Worm (Caenorhabditis elegans) whole organism, L1 larva: Measurements from ENCODE around the gene F07A11.5.

ENCODE experiments used
- C34B4.2 ChIP-seq: sonication (generic microtip); optimal IDR thresholded peaks from 2 replicates; lab custom pipeline; 2017; ENCODE audit warnings: mild to moderate bottlenecking, missing genetic modification characterization, missing compliant biosample characterization
- Y116A8C.19 ChIP-seq: sonication (generic microtip); optimal IDR thresholded peaks from 2 replicates; lab custom pipeline; 2016; ENCODE audit warnings: missing compliant biosample characterization, missing genetic modification characterization, borderline replicate concordance
- aha-1 ChIP-seq: fragments of 150-350 bp; optimal IDR thresholded peaks from 2 replicates; lab custom pipeline; 2014; ENCODE audit warnings: missing biosample characterization, missing genetic modification characterization
- alr-1 ChIP-seq: fragments of 200-800 bp; sonication (Bioruptor generic); optimal IDR thresholded peaks from 2 replicates; lab custom pipeline; 2018; ENCODE audit warnings: borderline replicate concordance, mild to moderate bottlenecking, missing genetic modification characterization, missing compliant biosample characterization
- aly-2 ChIP-seq: fragments of 150-350 bp; optimal IDR thresholded peaks from 2 replicates; lab custom pipeline; 2014; ENCODE audit warnings: missing biosample characterization, missing genetic modification characterization
- ama-1 ChIP-seq: fragments of 150-350 bp; optimal IDR thresholded peaks from 2 replicates; lab custom pipeline; 2014
- blmp-1 ChIP-seq: fragments of 150-350 bp; optimal IDR thresholded peaks from 2 replicates; lab custom pipeline; 2014; ENCODE audit warnings: missing biosample characterization, missing genetic modification characterization
- ceh-82 ChIP-seq, 3 experiments: fragments of 150-350 bp in 1 of 3; sonication (generic microtip) in 2 of 3; optimal IDR thresholded peaks; 2 replicates each; lab custom pipeline; 2014 to 2017; ENCODE audit warnings: missing biosample characterization in 3 of 3, missing genetic modification characterization in 3 of 3
- ceh-88 ChIP-seq: fragments of 200-800 bp; sonication (Bioruptor generic); IDR thresholded peaks from 2 replicates; pipeline ENCODE4 v1.3.6; 2022; ENCODE audit warnings: missing genetic modification characterization, missing compliant biosample characterization
- ceh-90 ChIP-seq: sonication (generic microtip); optimal IDR thresholded peaks from 2 replicates; lab custom pipeline; 2016; ENCODE audit warnings: missing genetic modification characterization, missing compliant biosample characterization
- dpl-1 ChIP-seq, 3 experiments: fragments of 150-350 bp in 2 of 3; sonication (generic microtip) in 1 of 3; optimal IDR thresholded peaks; 2 replicates each; lab custom pipeline; 2014 to 2017; ENCODE audit warnings: missing biosample characterization in 3 of 3, missing genetic modification characterization in 3 of 3, missing genetic modification reagents in 3 of 3
- efl-1 ChIP-seq, 4 experiments: fragments of 150-350 bp; optimal IDR thresholded peaks in 3 of 4; peaks in 1 of 4; 1 replicate in 1 of 4; 2 replicates in 3 of 4; lab custom pipeline; 2014; ENCODE audit warnings: missing biosample characterization in 2 of 4, missing genetic modification characterization in 2 of 4, missing genetic modification reagents in 2 of 4
- efl-3 ChIP-seq: fragments of 200-800 bp; sonication (Bioruptor generic); optimal IDR thresholded peaks from 2 replicates; lab custom pipeline; 2018; ENCODE audit warnings: mild to moderate bottlenecking, missing genetic modification characterization, missing compliant biosample characterization
- egl-13 ChIP-seq: sonication (generic microtip); optimal IDR thresholded peaks from 2 replicates; lab custom pipeline; 2016; ENCODE audit warnings: missing genotype, missing genetic modification reagents, missing genetic modification characterization, missing compliant biosample characterization
- egl-27 ChIP-seq, 2 experiments: fragments of 150-350 bp in 1 of 2; sonication (generic microtip); optimal IDR thresholded peaks; 3 replicates each; lab custom pipeline; 2017 to 2018; ENCODE audit warnings: missing biosample characterization in 2 of 2, missing genetic modification characterization in 2 of 2, missing genetic modification reagents in 2 of 2
- elt-2 ChIP-seq: sonication (generic microtip); optimal IDR thresholded peaks from 2 replicates; lab custom pipeline; 2016; ENCODE audit warnings: missing genetic modification characterization, mild to moderate bottlenecking, inconsistent platforms, missing compliant biosample characterization, missing genetic modification reagents
- fkh-10 ChIP-seq: sonication (generic microtip); optimal IDR thresholded peaks from 2 replicates; lab custom pipeline; 2017; ENCODE audit warnings: missing biosample characterization, missing genetic modification reagents, missing genetic modification characterization
- hlh-17 ChIP-seq: fragments of 200-800 bp; sonication (Bioruptor generic); optimal IDR thresholded peaks from 2 replicates; lab custom pipeline; 2018; ENCODE audit warnings: missing genetic modification characterization, mild to moderate bottlenecking, missing compliant biosample characterization, moderate library complexity, borderline replicate concordance
- hlh-4 ChIP-seq: sonication (generic microtip); optimal IDR thresholded peaks from 2 replicates; lab custom pipeline; 2016; ENCODE audit warnings: mild to moderate bottlenecking, missing genetic modification characterization, missing compliant biosample characterization
- hpl-2 ChIP-seq: fragments of 150-350 bp; optimal IDR thresholded peaks from 2 replicates; lab custom pipeline; 2014; ENCODE audit warnings: missing biosample characterization, missing genetic modification reagents, missing genetic modification characterization
- jun-1 ChIP-seq: fragments of 150-350 bp; optimal IDR thresholded peaks from 2 replicates; lab custom pipeline; 2014; ENCODE audit warnings: missing biosample characterization, missing genetic modification reagents, missing genetic modification characterization
- lin-14 ChIP-seq: fragments of 200-800 bp; sonication (Bioruptor generic); optimal IDR thresholded peaks from 2 replicates; lab custom pipeline; 2018; ENCODE audit warnings: mild to moderate bottlenecking, missing genetic modification characterization, moderate library complexity, missing compliant biosample characterization
- lin-15B ChIP-seq: fragments of 150-350 bp; sonication (generic microtip); optimal IDR thresholded peaks from 3 replicates; lab custom pipeline; 2014; ENCODE audit warnings: missing biosample characterization, missing genetic modification characterization
- lin-39 ChIP-seq: fragments of 150-350 bp; optimal IDR thresholded peaks from 2 replicates; lab custom pipeline; 2014; ENCODE audit warnings: missing biosample characterization, missing genetic modification reagents, missing genetic modification characterization
- mef-2 ChIP-seq: fragments of 150-350 bp; optimal IDR thresholded peaks from 2 replicates; lab custom pipeline; 2014; ENCODE audit warnings: missing biosample characterization, missing genetic modification characterization
- mep-1 ChIP-seq: fragments of 150-350 bp; optimal IDR thresholded peaks from 2 replicates; lab custom pipeline; 2014; ENCODE audit warnings: missing biosample characterization, missing genetic modification characterization
- nhr-11 ChIP-seq: fragments of 150-350 bp; optimal IDR thresholded peaks from 2 replicates; lab custom pipeline; 2014; ENCODE audit warnings: missing biosample characterization, missing genetic modification characterization
- nhr-19 ChIP-seq: fragments of 200-800 bp; sonication (Bioruptor generic); conservative IDR thresholded peaks from 2 replicates; pipeline ENCODE4 v1.3.6; 2022; ENCODE audit warnings: missing genetic modification characterization, missing compliant biosample characterization
- nhr-20 ChIP-seq: sonication (generic microtip); optimal IDR thresholded peaks from 2 replicates; lab custom pipeline; 2016; ENCODE audit warnings: mild to moderate bottlenecking, missing genetic modification characterization, missing compliant biosample characterization
- nhr-28 ChIP-seq: fragments of 150-350 bp; optimal IDR thresholded peaks from 2 replicates; lab custom pipeline; 2014; ENCODE audit warnings: missing biosample characterization, missing genetic modification characterization
- nhr-47 ChIP-seq: sonication (generic microtip); optimal IDR thresholded peaks from 2 replicates; lab custom pipeline; 2016; ENCODE audit warnings: mild to moderate bottlenecking, missing genetic modification characterization, moderate library complexity, missing compliant biosample characterization
- nhr-71 ChIP-seq: sonication (generic microtip); optimal IDR thresholded peaks from 2 replicates; lab custom pipeline; 2016; ENCODE audit warnings: mild to moderate bottlenecking, missing genetic modification characterization, moderate library complexity, missing compliant biosample characterization
- nhr-85 ChIP-seq: sonication (generic microtip); peaks from one replicate; lab custom pipeline; 2016; ENCODE audit warnings: missing genetic modification characterization, inconsistent platforms, missing compliant biosample characterization
- nhr-90 ChIP-seq: sonication (generic microtip); optimal IDR thresholded peaks from 2 replicates; lab custom pipeline; 2016; ENCODE audit warnings: mild to moderate bottlenecking, missing genetic modification characterization, missing compliant biosample characterization; ENCODE audit not compliant: poor library complexity
- pag-3 ChIP-seq: sonication (generic microtip); optimal IDR thresholded peaks from 2 replicates; lab custom pipeline; 2017; ENCODE audit warnings: missing genetic modification characterization, mild to moderate bottlenecking, missing compliant biosample characterization, antibody characterized with exemption, borderline replicate concordance; ENCODE audit not compliant: insufficient read depth
- pqm-1 ChIP-seq: sonication (generic microtip); optimal IDR thresholded peaks from 3 replicates; lab custom pipeline; 2017; ENCODE audit warnings: missing biosample characterization, missing genetic modification characterization
- snpc-4 ChIP-seq: fragments of 150-350 bp; optimal IDR thresholded peaks from 2 replicates; lab custom pipeline; 2014; ENCODE audit warnings: missing biosample characterization, missing genetic modification characterization
- snu-23 ChIP-seq: sonication (generic microtip); optimal IDR thresholded peaks from 2 replicates; lab custom pipeline; 2016; ENCODE audit warnings: missing genetic modification characterization, missing compliant biosample characterization
- sup-37 ChIP-seq: fragments of 200-800 bp; sonication (Bioruptor generic); optimal IDR thresholded peaks from 2 replicates; lab custom pipeline; 2018; ENCODE audit warnings: mild to moderate bottlenecking, missing genetic modification characterization, missing compliant biosample characterization
- swsn-7 ChIP-seq: sonication (generic microtip); optimal IDR thresholded peaks from 2 replicates; lab custom pipeline; 2016; ENCODE audit warnings: missing genetic modification characterization, missing compliant biosample characterization
- tbx-2 ChIP-seq: sonication (generic microtip); optimal IDR thresholded peaks from 2 replicates; lab custom pipeline; 2016; ENCODE audit warnings: missing genetic modification characterization, missing compliant biosample characterization
- tlp-1 ChIP-seq: fragments of 150-350 bp; optimal IDR thresholded peaks from 2 replicates; lab custom pipeline; 2014; ENCODE audit warnings: missing biosample characterization, missing genetic modification characterization
- unc-86 ChIP-seq: sonication (generic microtip); optimal IDR thresholded peaks from 2 replicates; lab custom pipeline; 2016; ENCODE audit warnings: missing genetic modification characterization, missing compliant biosample characterization
- vab-15 ChIP-seq: sonication (generic microtip); optimal IDR thresholded peaks from 2 replicates; lab custom pipeline; 2017; ENCODE audit warnings: missing genotype, mild to moderate bottlenecking, missing genetic modification characterization, missing compliant biosample characterization
- xbp-1 ChIP-seq: sonication (generic microtip); optimal IDR thresholded peaks from 2 replicates; lab custom pipeline; 2016; ENCODE audit warnings: missing genetic modification characterization, missing compliant biosample characterization
- zag-1 ChIP-seq: fragments of 150-350 bp; optimal IDR thresholded peaks from 2 replicates; lab custom pipeline; 2014; ENCODE audit warnings: missing biosample characterization, missing genetic modification characterization
- ztf-11 ChIP-seq, 2 experiments: sonication (generic microtip); optimal IDR thresholded peaks; 2 replicates each; lab custom pipeline; 2016 to 2017; ENCODE audit warnings: missing genetic modification characterization in 2 of 2, missing biosample characterization in 1 of 2, missing compliant biosample characterization in 1 of 2
- ztf-4 ChIP-seq: fragments of 150-350 bp; optimal IDR thresholded peaks from 2 replicates; lab custom pipeline; 2014; ENCODE audit warnings: missing biosample characterization, missing genetic modification characterization

The F07A11.5 gene

ce11 chrII:11619171-11619570 lies 7.1 kb downstream of the F07A11.5 start (continued):
- TF ChIP-seq efl-1 (optimal IDR thresholded peaks at IDR 0.05; lab: Kevin White, UChicago) (peak; percentile 20 to 47), efl-1 (GFP tag; optimal IDR thresholded peaks at IDR 0.05 in 1 of 2; lab: Kevin White, UChicago) (peak in 1 of 2 experiments; percentile 88), nhr-85 (tag; lab: Kevin White, UChicago) (peak; percentile 87), alr-1 (tag; lab: Kevin White, UChicago) (no peak), nhr-90 (peak; percentile 24), ceh-82 (tag; optimal IDR thresholded peaks at IDR 0.05; lab: Kevin White, UChicago) (peak in 1 of 3 experiments; percentile 32), tbx-2 (tag; lab: Kevin White, UChicago) (peak; percentile 34), elt-2 (tag; lab: Kevin White, UChicago) (peak; percentile 77), jun-1 (tag; lab: Kevin White, UChicago) (peak; percentile 19), xbp-1 (tag; lab: Kevin White, UChicago) (peak; percentile 11), lin-14 (peak; percentile 83)

- no peak for TF ChIP-seq aly-2
- TF ChIP-seq nhr-47 = peak; percentile 66
- TF ChIP-seq pqm-1 (tag; lab: Kevin White, UChicago) = no peak
- no peak for TF ChIP-seq ceh-90 (tag; lab: Kevin White, UChicago)
- TF ChIP-seq ceh-82 (tag; optimal IDR thresholded peaks at IDR 0.05; lab: Kevin White, UChicago) = peak; percentile 39 to 58 (median 41)
- TF ChIP-seq mef-2 (tag; lab: Kevin White, UChicago) = no peak
- peak; percentile 42 for TF ChIP-seq lin-15B
- no peak for TF ChIP-seq nhr-28
- TF ChIP-seq hpl-2 (GFP tag; lab: Kevin White, UChicago) = no peak
- TF ChIP-seq nhr-19 (GFP tag; lab: Robert Waterston, UW) = peak; percentile 56
- no peak for TF ChIP-seq ama-1 (lab: Kevin White, UChicago)
- TF ChIP-seq efl-3 (GFP tag; lab: Kevin White, UChicago) = no peak
- peak; percentile 49 for TF ChIP-seq jun-1 (tag; lab: Kevin White, UChicago)
- peak in 1 of 2 experiments; percentile 15 for TF ChIP-seq ztf-11 (tag; optimal IDR thresholded peaks at IDR 0.05; lab: Kevin White, UChicago)
- peak; percentile 56 for TF ChIP-seq swsn-7
- TF ChIP-seq mep-1 (tag; lab: Kevin White, UChicago) = peak; percentile 71
- no peak for TF ChIP-seq egl-13
- TF ChIP-seq fkh-10 (GFP tag; lab: Kevin White, UChicago) = no peak
- no peak for TF ChIP-seq tlp-1
- no peak for TF ChIP-seq zag-1 (tag; lab: Kevin White, UChicago)
- TF ChIP-seq snu-23 (GFP tag; lab: Kevin White, UChicago) = peak; percentile 68
- TF ChIP-seq blmp-1 (tag; lab: Kevin White, UChicago) = peak; percentile 85
- TF ChIP-seq dpl-1 (GFP tag; optimal IDR thresholded peaks at IDR 0.05; lab: Kevin White, UChicago) = peak in 1 of 3 experiments; percentile 24
- no peak for TF ChIP-seq elt-2 (tag; lab: Kevin White, UChicago)
- no peak for TF ChIP-seq pag-3 (tag; lab: Kevin White, UChicago)
- peak; percentile 77 for TF ChIP-seq nhr-71
- 0 out of 2 replicates have a peak, but pooled peaks have one; percentile 23 for TF ChIP-seq ceh-88
- TF ChIP-seq nhr-20 = peak; percentile 80
- TF ChIP-seq sup-37 = no peak
- TF ChIP-seq lin-39 = no peak
- peak; percentile 56 for TF ChIP-seq snpc-4 (tag; lab: Kevin White, UChicago)
- TF ChIP-seq aha-1 = no peak
- peak in 1 of 2 experiments; percentile 60 for TF ChIP-seq egl-27 (tag; optimal IDR thresholded peaks at IDR 0.05; lab: Kevin White, UChicago)
- TF ChIP-seq C34B4.2 (tag; lab: Kevin White, UChicago) = no peak
- TF ChIP-seq efl-1 (optimal IDR thresholded peaks at IDR 0.05; lab: Kevin White, UChicago) = peak; percentile 43 to 46
- peak in 1 of 2 experiments; percentile 23 for TF ChIP-seq efl-1 (GFP tag; optimal IDR thresholded peaks at IDR 0.05 in 1 of 2; lab: Kevin White, UChicago)
- no peak for TF ChIP-seq Y116A8C.19 (tag; lab: Kevin White, UChicago)
- no peak for TF ChIP-seq nhr-11
- TF ChIP-seq unc-86 (tag; lab: Kevin White, UChicago) = peak; percentile 29
- TF ChIP-seq hlh-4 (tag; lab: Kevin White, UChicago) = no peak
- peak; percentile 98 for TF ChIP-seq lin-14
- TF ChIP-seq xbp-1 (tag; lab: Kevin White, UChicago) = peak; percentile 58
- no peak for TF ChIP-seq ztf-4 (tag; lab: Kevin White, UChicago)
- no peak for TF ChIP-seq vab-15 (tag; lab: Kevin White, UChicago)
- no peak for TF ChIP-seq hlh-17
Observed at ce11 chrII:11619895-11620439, 7.9 kb downstream of the F07A11.5 start.
